Fruit fly (Drosophila melanogaster): ENCODE measurements around the gene COX7A.

- TF ChIP-seq CG8478 (optimal IDR thresholded peaks at IDR 0.05) (no peak), CTCF (optimal IDR thresholded peaks at IDR 0.05) (no peak)
These were observed 7.0 kb upstream of the COX7A start for dm6 chr3R:8347835-8348234.
